Fruit fly (Drosophila melanogaster) ovary, adult (tissue): Measurements from ENCODE around the gene CG8173.
A peak's percentile ranks its signal among the peaks of the same experiment; 100 is the strongest.

Experiments used
- CG17801 ChIP-seq: fragments of 200-800 bp; optimal IDR thresholded peaks from 2 replicates; lab custom pipeline; 2019; ENCODE audit warnings: missing biosample characterization, mild to moderate bottlenecking, missing genetic modification characterization, moderate library complexity; ENCODE audit not compliant: partially characterized antibody

The CG8173 gene

dm6 chrX:17696637-17697036, 12.8 kb downstream of the CG8173 start:
- TF ChIP-seq CG17801 (GFP tag; lab: Kevin White, UChicago), result no peak

- no peak for TF ChIP-seq CG17801 (GFP tag; lab: Kevin White, UChicago)
These were observed 13.8 kb downstream of the CG8173 start for dm6 chrX:17695641-17696040.

dm6 chrX:17694873-17695446, 14.5 kb downstream of the CG8173 start:
- TF ChIP-seq CG17801 (GFP tag; lab: Kevin White, UChicago), result no peak

- peak; percentile 71 for TF ChIP-seq CG17801 (GFP tag; lab: Kevin White, UChicago)
These were observed 15.2 kb downstream of the CG8173 start for dm6 chrX:17693981-17694872.

- TF ChIP-seq CG17801 (GFP tag; lab: Kevin White, UChicago), result no peak
These were observed 16.7 kb downstream of the CG8173 start for dm6 chrX:17692729-17693128.

DNA sequence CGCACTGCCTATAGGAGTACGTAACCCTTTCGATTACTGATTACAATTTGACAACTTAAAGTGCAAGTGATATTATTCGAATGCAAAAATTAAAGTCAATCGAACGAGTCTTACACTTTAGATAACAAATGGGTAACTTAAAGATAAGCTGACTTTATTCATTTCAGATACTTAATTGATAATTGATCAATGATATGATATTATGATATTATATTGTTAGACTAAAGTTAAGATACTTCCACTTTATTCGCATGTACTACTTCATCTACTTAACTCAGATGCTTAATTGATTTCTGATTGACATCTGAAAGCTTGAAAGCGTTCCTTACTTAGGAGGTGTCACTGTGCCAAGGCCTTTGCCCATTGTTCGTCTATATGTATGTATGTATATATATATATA, 23.3 kb downstream of the CG8173 start:
- no peak for TF ChIP-seq CG17801 (GFP tag; lab: Kevin White, UChicago)

dm6 chrX:17683506-17683858, 26.0 kb downstream of the CG8173 start:
- no peak for TF ChIP-seq CG17801 (GFP tag; lab: Kevin White, UChicago)

- TF ChIP-seq CG17801 (GFP tag; lab: Kevin White, UChicago), result peak; percentile 50
These were observed 26.5 kb downstream of the CG8173 start for dm6 chrX:17682745-17683505.

dm6 chrX:17679642-17680571, 29.5 kb downstream of the CG8173 start:
- no peak for TF ChIP-seq CG17801 (GFP tag; lab: Kevin White, UChicago)

dm6 chrX:17677953-17678668, 31.3 kb downstream of the CG8173 start:
- TF ChIP-seq CG17801 (GFP tag; lab: Kevin White, UChicago), result no peak

- TF ChIP-seq CG17801 (GFP tag; lab: Kevin White, UChicago), result no peak
These were observed 37.7 kb downstream of the CG8173 start, which contains the start of gene CG12990 for dm6 chrX:17671788-17672187. TSS of gene CG12990 (minus strand) at chrX:17671888.

dm6 chrX:17659119-17659452, 50.4 kb downstream of the CG8173 start:
- TF ChIP-seq CG17801 (GFP tag; lab: Kevin White, UChicago), result no peak

DNA sequence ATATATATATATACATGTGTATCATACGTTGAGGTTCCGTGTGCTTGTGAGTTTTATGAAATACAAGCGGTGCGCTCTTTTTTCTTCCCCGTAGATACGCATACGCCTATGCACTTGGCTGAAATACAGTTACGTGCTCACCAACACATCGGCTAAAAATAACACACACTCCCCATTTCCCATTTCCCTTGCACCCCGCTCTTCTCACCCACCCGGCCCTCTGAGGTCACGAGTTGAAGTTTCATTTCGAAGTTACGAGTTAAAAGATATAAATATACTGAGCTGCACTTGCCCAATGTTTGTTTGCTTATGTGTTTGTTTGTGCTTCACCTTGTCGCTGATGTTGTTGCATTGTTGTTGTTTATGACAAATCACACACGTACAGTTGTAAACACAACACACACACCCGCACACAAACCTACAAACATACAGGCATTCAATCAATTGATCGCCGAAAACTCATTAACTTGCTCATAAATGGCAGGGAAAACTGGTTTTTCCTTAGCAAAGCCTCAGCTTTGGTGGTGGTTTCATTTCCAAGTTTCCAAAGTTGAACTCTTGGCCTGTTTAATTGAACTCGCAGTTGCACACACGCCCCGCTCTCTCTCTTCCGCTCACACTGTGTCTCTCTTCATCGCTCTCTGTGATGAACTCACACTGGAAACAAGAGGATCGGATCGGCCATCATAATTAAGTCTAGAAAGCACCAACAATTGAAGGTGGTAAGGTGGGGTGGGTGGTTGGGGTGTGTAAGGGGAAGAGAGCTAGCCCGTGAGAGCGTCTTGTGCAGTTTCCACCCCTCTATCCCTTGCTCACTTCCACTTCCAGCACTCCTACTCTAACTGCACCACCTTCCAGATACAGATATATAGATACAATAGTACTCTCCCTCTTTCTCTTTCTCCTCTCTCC, 51.0 kb downstream of the CG8173 start:
- peak; percentile 12 for TF ChIP-seq CG17801 (GFP tag; lab: Kevin White, UChicago)
